Fruit fly (Drosophila melanogaster): Measurements from ENCODE around the gene emb.
A peak's percentile ranks its signal among the peaks of the same experiment; 100 is the strongest.

emb gene

dm6 chr2L:8382646-8383045 is 20.7 kb upstream of the emb start, which contains the start of the genes CG13392 and Rcd4 (continued):
- peak; percentile 65 for TF ChIP-seq mirr (GFP tag; optimal IDR thresholded peaks at IDR 0.05)
- peak; percentile 69 for TF ChIP-seq CG11247 (GFP tag; IDR thresholded peaks at IDR 0.05)
- peak; percentile 33 for TF ChIP-seq Dp (GFP tag; optimal IDR thresholded peaks at IDR 0.05)
- peak; percentile 50 for TF ChIP-seq CrebB (tag; optimal IDR thresholded peaks at IDR 0.05)
- peak; percentile 60 for TF ChIP-seq CG3281 (GFP tag; optimal IDR thresholded peaks at IDR 0.05)
- TF ChIP-seq Meics (GFP tag; optimal IDR thresholded peaks at IDR 0.05) = peak; percentile 62
- TF ChIP-seq CG4328 (GFP tag; optimal IDR thresholded peaks at IDR 0.05) = peak; percentile 35
- no peak for TF ChIP-seq CG11093 (GFP tag; IDR thresholded peaks at IDR 0.05)
- TF ChIP-seq gem (tag; optimal IDR thresholded peaks at IDR 0.05) = peak; percentile 7
- TF ChIP-seq Ets97D (GFP tag; optimal IDR thresholded peaks at IDR 0.05) = peak; percentile 81
- no peak for TF ChIP-seq ttk (GFP tag; IDR thresholded peaks at IDR 0.05)
- TF ChIP-seq CG30431 (GFP tag; optimal IDR thresholded peaks at IDR 0.05) = no peak
- peak; percentile 76 for TF ChIP-seq Dad (GFP tag; optimal IDR thresholded peaks at IDR 0.05)
- TF ChIP-seq dimm (GFP tag; IDR thresholded peaks at IDR 0.05) = no peak
- TF ChIP-seq Ravus (GFP tag; IDR thresholded peaks at IDR 0.05) = no peak
- TF ChIP-seq luna (GFP tag; optimal IDR thresholded peaks at IDR 0.05) = peak; percentile 60
- no peak for TF ChIP-seq Ssrp (tag; optimal IDR thresholded peaks at IDR 0.05)
- TF ChIP-seq dmrt99B (tag; optimal IDR thresholded peaks at IDR 0.05) = peak; percentile 21
- peak; percentile 56; the same call in 1 of the 3 replicates for TF ChIP-seq H15 (GFP tag; IDR thresholded peaks at IDR 0.05)
- TF ChIP-seq Hsf (GFP tag; optimal IDR thresholded peaks at IDR 0.05) = peak; percentile 65
- TF ChIP-seq ham (GFP tag; IDR thresholded peaks at IDR 0.05) = no peak
- TF ChIP-seq CG5180 (GFP tag; optimal IDR thresholded peaks at IDR 0.05) = no peak
- peak; percentile 31 for TF ChIP-seq Atf-2 (GFP tag; optimal IDR thresholded peaks at IDR 0.05)
- TF ChIP-seq Optix (GFP tag; IDR thresholded peaks at IDR 0.05) = 0 out of 3 replicates have a peak, but pooled peaks have one; percentile 25
- TF ChIP-seq Bdp1 (GFP tag; optimal IDR thresholded peaks at IDR 0.05) = peak; percentile 33
- TF ChIP-seq lmd (GFP tag; IDR thresholded peaks at IDR 0.05) = peak; percentile 38; the same call in 1 of the 2 replicates
- peak; percentile 54 for TF ChIP-seq CG18011 (GFP tag; optimal IDR thresholded peaks at IDR 0.05)
- peak; percentile 67 for TF ChIP-seq CG12071 (GFP tag; optimal IDR thresholded peaks at IDR 0.05)
- TF ChIP-seq ewg (GFP tag; optimal IDR thresholded peaks at IDR 0.05) = peak; percentile 20
- TF ChIP-seq ranshi (GFP tag; IDR thresholded peaks at IDR 0.05) = peak; percentile 67
- TF ChIP-seq HLH3B (GFP tag; IDR thresholded peaks at IDR 0.05) = peak; percentile 48; the same call in 1 of the 2 replicates
- peak; percentile 87 for TF ChIP-seq vvl (GFP tag; IDR thresholded peaks at IDR 0.05)
- TF ChIP-seq Chrac-16 (GFP tag; optimal IDR thresholded peaks at IDR 0.05) = peak; percentile 61
- no peak for TF ChIP-seq gt (GFP tag; IDR thresholded peaks at IDR 0.05)
- TF ChIP-seq knrl (GFP tag; IDR thresholded peaks at IDR 0.05; ENCODE audit: partially characterized antibody) = peak; percentile 51; the same call in 2 of the 3 replicates
- TF ChIP-seq dmrt11E (tag; optimal IDR thresholded peaks at IDR 0.05) = peak; percentile 21
- no peak for TF ChIP-seq jing (GFP tag; optimal IDR thresholded peaks at IDR 0.05)
- TF ChIP-seq CG8388 (GFP tag; optimal IDR thresholded peaks at IDR 0.05) = peak; percentile 63
- TF ChIP-seq HLH54F (GFP tag; optimal IDR thresholded peaks at IDR 0.05) = peak; percentile 81
- no peak for TF ChIP-seq tap (tag; optimal IDR thresholded peaks at IDR 0.05)
- TF ChIP-seq YL-1 (GFP tag; optimal IDR thresholded peaks at IDR 0.05) = peak; percentile 71
- peak; percentile 6 for TF ChIP-seq Max (GFP tag; optimal IDR thresholded peaks at IDR 0.05)
- peak; percentile 10 for TF ChIP-seq eyg (GFP tag; optimal IDR thresholded peaks at IDR 0.05)
- peak; percentile 91 for TF ChIP-seq sens (GFP tag)
- TF ChIP-seq z (GFP tag; IDR thresholded peaks at IDR 0.05) = no peak
- TF ChIP-seq Hand (GFP tag; optimal IDR thresholded peaks at IDR 0.05) = no peak
- no peak for TF ChIP-seq CG1832 (GFP tag; optimal IDR thresholded peaks at IDR 0.05)
- TF ChIP-seq dm (GFP tag; optimal IDR thresholded peaks at IDR 0.05) = peak; percentile 48
- TF ChIP-seq CHES-1-like (GFP tag; optimal IDR thresholded peaks at IDR 0.05) = peak; percentile 79
- TF ChIP-seq CG1792 (GFP tag; optimal IDR thresholded peaks at IDR 0.05) = peak; percentile 49
- peak; percentile 80 for TF ChIP-seq CG13894 (tag; optimal IDR thresholded peaks at IDR 0.05)
